Worm (Caenorhabditis elegans) whole organism, mixed stage, embryonic: ENCODE results near the gene T02D1.8.

Source experiments
- ceh-43 ChIP-seq: fragments of 200-800 bp; sonication (Bioruptor generic); optimal IDR thresholded peaks from 2 replicates; lab custom pipeline; 2018; ENCODE audit warnings: mild to moderate bottlenecking, missing genetic modification characterization, moderate library complexity, missing compliant biosample characterization
- flh-1 ChIP-seq: fragments of 200-800 bp; sonication (Bioruptor generic); optimal IDR thresholded peaks from 2 replicates; lab custom pipeline; 2018; ENCODE audit warnings: mild to moderate bottlenecking, missing genetic modification characterization, moderate library complexity, missing compliant biosample characterization
- mep-1 ChIP-seq: fragments of 150-350 bp; optimal IDR thresholded peaks from 2 replicates; lab custom pipeline; 2017; ENCODE audit warnings: missing biosample characterization, missing genetic modification reagents, missing genetic modification characterization, inconsistent platforms
- unc-62 ChIP-seq: fragments of 150-350 bp; optimal IDR thresholded peaks from 2 replicates; lab custom pipeline; 2014; ENCODE audit warnings: missing biosample characterization, missing genetic modification reagents, missing genetic modification characterization

T02D1.8 gene

DNA sequence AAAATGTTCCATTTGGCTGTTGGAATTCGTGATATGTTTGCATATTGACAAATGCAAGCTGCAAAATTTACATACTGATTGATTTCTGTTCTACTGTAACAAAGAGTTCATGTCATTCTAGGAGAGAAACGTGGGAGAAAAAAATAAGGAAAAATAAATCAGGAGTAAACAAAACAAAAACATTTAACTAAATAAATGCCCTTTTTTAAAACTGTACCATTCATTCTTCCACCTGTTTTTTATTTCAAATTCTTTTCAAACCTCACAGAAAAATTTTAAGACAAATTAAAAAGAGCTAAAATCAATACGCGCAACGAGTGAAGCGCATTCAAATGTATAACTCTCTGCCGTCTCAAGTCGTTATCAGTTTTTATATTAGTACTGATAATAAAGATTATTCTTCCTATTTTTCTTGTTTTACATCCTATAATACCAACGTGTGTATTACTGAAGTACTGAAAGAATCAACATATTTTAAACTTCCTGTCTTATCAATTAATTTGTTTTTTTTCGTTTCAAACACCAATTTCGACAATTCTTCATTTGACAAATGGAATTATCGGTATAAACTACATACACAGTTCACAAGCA lies 48.3 kb downstream of the T02D1.8 start, which contains the start of gene C49C3.10:
TSS of gene C49C3.10 (minus strand) at position 51 of the 591 bp plus-strand sequence.
- TF ChIP-seq ceh-43 (no peak), flh-1 (no peak), unc-62 (GFP tag; lab: Kevin White, UChicago) (no peak), mep-1 (tag; lab: Kevin White, UChicago) (no peak)
